Worm (Caenorhabditis elegans): ENCODE data around the gene F42A9.8.

F42A9.8 gene

DNA sequence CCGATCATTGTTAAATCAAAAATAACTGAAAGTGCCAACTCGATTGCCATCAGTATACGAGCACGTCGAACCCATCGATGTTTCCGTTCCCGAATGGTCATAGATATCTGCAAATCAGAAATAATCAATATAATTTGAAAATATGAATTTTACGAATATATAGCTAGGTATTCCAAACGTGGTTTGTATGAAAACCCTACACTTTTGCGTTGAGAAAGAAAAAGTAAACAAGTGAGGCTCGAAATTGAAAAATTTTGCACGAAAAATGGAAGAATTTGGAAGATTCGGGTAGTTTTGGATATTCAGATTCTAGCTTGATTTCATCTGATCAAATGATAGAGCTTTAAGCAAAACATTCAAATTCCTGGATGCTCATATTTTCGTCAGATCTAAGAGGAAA, 20.2 kb upstream of the F42A9.8 start, which contains the start of gene F42A9.9:
Gene F42A9.9, minus strand, starts transcription at position 101 of the 400 bp plus-strand sequence.
- TF ChIP-seq ztf-29 (GFP tag; IDR thresholded peaks at IDR 0.05) (no peak), tab-1 (GFP tag; IDR thresholded peaks at IDR 0.05) (no peak), ref-1 (GFP tag; conservative IDR thresholded peaks at IDR 0.05) (no peak), cog-1 (tag; optimal IDR thresholded peaks at IDR 0.05) (no peak), T22C8.4 (GFP tag; IDR thresholded peaks at IDR 0.05) (no peak), flt-1 (GFP tag; IDR thresholded peaks at IDR 0.05) (no peak), med-1 (GFP tag; optimal IDR thresholded peaks at IDR 0.05; ENCODE audit: insufficient read depth) (no peak), ztf-23 (GFP tag; IDR thresholded peaks at IDR 0.05) (no peak), klf-2 (GFP tag; conservative IDR thresholded peaks at IDR 0.05) (no peak)

DNA sequence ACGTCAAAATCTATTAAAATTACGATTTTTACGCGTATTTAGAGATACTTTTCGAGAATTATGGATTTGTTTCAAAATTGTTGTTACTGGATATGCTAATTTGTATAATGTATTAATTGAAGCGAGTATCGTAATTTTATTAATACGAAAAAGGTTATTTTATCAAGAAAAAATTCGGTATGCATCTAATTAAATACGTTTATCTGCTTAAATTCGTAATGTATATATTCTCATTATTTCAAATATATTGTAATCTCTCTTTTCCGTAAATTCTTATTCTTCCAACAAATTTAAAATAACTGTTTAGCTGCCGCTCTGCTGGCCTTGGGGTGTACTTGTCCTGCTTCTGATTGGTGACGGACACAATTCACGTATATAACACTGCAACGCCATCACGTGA, 12.4 kb upstream of the F42A9.8 start, which contains the start of gene dgk-4:
Gene dgk-4, plus strand, starts transcription at position 301 of the 400 bp plus-strand sequence.
- TF ChIP-seq tab-1 (GFP tag; IDR thresholded peaks at IDR 0.05): no peak
- TF ChIP-seq cog-1 (tag; optimal IDR thresholded peaks at IDR 0.05): no peak
- no peak for TF ChIP-seq med-1 (GFP tag; optimal IDR thresholded peaks at IDR 0.05; ENCODE audit: insufficient read depth)
- TF ChIP-seq T22C8.4 (GFP tag; IDR thresholded peaks at IDR 0.05): no peak
- no peak for TF ChIP-seq ztf-23 (GFP tag; IDR thresholded peaks at IDR 0.05)
- TF ChIP-seq klf-2 (GFP tag; conservative IDR thresholded peaks at IDR 0.05): no peak
- TF ChIP-seq ref-1 (GFP tag; conservative IDR thresholded peaks at IDR 0.05): no peak
- TF ChIP-seq flt-1 (GFP tag; IDR thresholded peaks at IDR 0.05): no peak
- no peak for TF ChIP-seq ztf-29 (GFP tag; IDR thresholded peaks at IDR 0.05)

DNA sequence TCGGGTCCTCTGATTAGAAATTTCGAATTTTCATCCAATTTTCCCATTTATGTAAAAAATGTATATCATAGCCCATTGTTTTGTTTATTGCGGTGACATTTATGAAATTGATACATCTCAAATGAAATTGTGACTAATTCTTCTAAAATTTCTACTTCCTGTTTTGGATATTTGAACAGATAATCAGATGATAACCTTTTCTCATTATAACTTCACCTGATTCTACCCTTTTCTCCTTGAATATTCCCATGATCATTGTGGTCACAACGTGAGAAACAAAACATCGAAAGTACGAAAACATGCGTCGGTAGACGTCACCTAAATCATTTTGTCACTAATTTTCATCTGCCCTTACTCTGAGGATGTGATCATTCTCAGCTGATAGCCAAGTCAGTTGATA, 11.7 kb upstream of the F42A9.8 start:
- TF ChIP-seq ztf-23 (GFP tag; IDR thresholded peaks at IDR 0.05) (no peak), T22C8.4 (GFP tag; IDR thresholded peaks at IDR 0.05) (no peak), med-1 (GFP tag; optimal IDR thresholded peaks at IDR 0.05; ENCODE audit: insufficient read depth) (no peak), cog-1 (tag; optimal IDR thresholded peaks at IDR 0.05) (no peak), tab-1 (GFP tag; IDR thresholded peaks at IDR 0.05) (no peak), ztf-29 (GFP tag; IDR thresholded peaks at IDR 0.05) (no peak), flt-1 (GFP tag; IDR thresholded peaks at IDR 0.05) (no peak)

DNA sequence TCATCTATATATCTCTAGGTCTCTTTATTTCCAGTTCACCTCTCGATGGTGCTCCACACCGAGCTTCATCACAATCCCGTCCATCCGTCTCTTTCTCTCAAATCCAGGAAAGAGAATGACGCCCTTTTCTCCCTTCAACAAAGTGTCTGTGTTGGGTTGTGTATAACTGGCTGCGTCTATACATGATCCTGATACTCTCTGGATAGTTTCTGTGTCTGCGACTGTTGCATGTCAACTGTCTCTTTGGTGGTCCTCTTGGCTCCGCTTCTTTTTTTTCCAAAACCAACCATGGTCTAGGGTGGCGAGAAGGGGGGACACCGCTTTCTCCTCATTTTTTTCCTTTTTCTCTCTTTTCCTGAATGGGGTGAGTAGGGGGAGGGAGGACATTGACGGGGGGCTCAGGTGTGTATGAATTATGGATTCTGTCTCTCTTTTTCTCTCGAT, 11.0 kb upstream of the F42A9.8 start:
- 0 out of 2 replicates have a peak, but pooled peaks have one; percentile 5 for TF ChIP-seq flt-1 (GFP tag; IDR thresholded peaks at IDR 0.05)
- no peak for TF ChIP-seq ztf-29 (GFP tag; IDR thresholded peaks at IDR 0.05)
- 0 out of 2 replicates have a peak, but pooled peaks have one; percentile 43 for TF ChIP-seq ztf-23 (GFP tag; IDR thresholded peaks at IDR 0.05)

- no peak for TF ChIP-seq klf-2 (GFP tag; conservative IDR thresholded peaks at IDR 0.05)
- no peak for TF ChIP-seq cog-1 (tag; optimal IDR thresholded peaks at IDR 0.05)
- TF ChIP-seq ref-1 (GFP tag; conservative IDR thresholded peaks at IDR 0.05): no peak
These were observed 9.7 kb upstream of the F42A9.8 start for ce11 chrIV:8628262-8628661.

DNA sequence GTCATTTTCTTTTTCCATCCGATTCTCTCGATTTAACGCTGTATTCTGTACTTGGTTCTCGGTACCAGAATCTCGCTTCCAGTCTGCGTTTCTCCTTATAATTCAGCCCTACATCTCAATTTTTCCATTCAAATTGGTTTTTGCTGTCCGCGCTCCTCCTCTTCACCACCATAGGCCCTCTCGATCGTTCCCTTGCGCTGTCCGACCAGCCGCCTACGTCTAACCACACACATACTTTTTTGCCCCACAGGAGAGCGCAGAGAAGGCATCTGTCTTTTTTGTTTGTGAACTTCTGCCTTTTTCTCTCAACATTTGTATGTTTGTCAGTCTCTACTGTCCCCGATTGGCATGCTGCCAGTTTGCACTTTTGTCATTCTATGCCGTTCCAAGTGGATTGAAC, 8.7 kb upstream of the F42A9.8 start, which contains the start of gene F42A9.11:
Gene F42A9.11, plus strand, starts transcription at position 310 of the 400 bp plus-strand sequence.
- TF ChIP-seq med-1 (GFP tag; optimal IDR thresholded peaks at IDR 0.05; ENCODE audit: insufficient read depth): no peak

ce11 chrIV:8626294-8626693, 7.7 kb upstream of the F42A9.8 start:
- TF ChIP-seq klf-2 (GFP tag; conservative IDR thresholded peaks at IDR 0.05): no peak
- no peak for TF ChIP-seq ztf-29 (GFP tag; IDR thresholded peaks at IDR 0.05)
- no peak for TF ChIP-seq T22C8.4 (GFP tag; IDR thresholded peaks at IDR 0.05)
- no peak for TF ChIP-seq flt-1 (GFP tag; IDR thresholded peaks at IDR 0.05)

DNA sequence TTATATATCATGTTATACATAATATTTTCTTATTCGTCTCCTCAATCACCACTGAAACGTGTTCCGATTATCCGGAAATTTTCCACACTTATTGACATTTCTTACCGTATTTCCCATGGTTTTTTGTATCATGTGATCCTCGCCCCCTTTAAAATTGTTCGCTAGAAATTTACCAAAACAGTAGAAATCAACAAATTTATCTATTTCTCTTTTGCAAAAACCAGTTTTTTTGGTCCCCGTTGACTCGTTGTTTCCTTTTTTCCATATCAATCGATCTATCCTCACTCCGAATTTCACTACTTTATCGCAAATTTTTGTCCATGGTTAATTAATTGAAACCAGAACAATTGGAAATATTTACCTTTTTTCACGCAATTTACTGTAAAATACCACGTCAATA, 7.1 kb upstream of the F42A9.8 start:
- TF ChIP-seq ztf-29 (GFP tag; IDR thresholded peaks at IDR 0.05) (no peak), med-1 (GFP tag; optimal IDR thresholded peaks at IDR 0.05; ENCODE audit: insufficient read depth) (no peak), T22C8.4 (GFP tag; IDR thresholded peaks at IDR 0.05) (no peak), ref-1 (GFP tag; conservative IDR thresholded peaks at IDR 0.05) (no peak), klf-2 (GFP tag; conservative IDR thresholded peaks at IDR 0.05) (no peak), tab-1 (GFP tag; IDR thresholded peaks at IDR 0.05) (no peak), cog-1 (tag; optimal IDR thresholded peaks at IDR 0.05) (no peak), flt-1 (GFP tag; IDR thresholded peaks at IDR 0.05) (no peak), ztf-23 (GFP tag; IDR thresholded peaks at IDR 0.05) (no peak)

- no peak for TF ChIP-seq med-1 (GFP tag; optimal IDR thresholded peaks at IDR 0.05; ENCODE audit: insufficient read depth)
- TF ChIP-seq cog-1 (tag; optimal IDR thresholded peaks at IDR 0.05): peak; percentile 43
These were observed 1.6 kb upstream of the F42A9.8 start, which contains the start of gene lin-49 for ce11 chrIV:8620102-8620733. Gene lin-49, plus strand, starts transcription at chrIV:8620683.

- TF ChIP-seq ztf-23 (GFP tag; IDR thresholded peaks at IDR 0.05) (no peak), ref-1 (GFP tag; conservative IDR thresholded peaks at IDR 0.05) (no peak), T22C8.4 (GFP tag; IDR thresholded peaks at IDR 0.05) (no peak), tab-1 (GFP tag; IDR thresholded peaks at IDR 0.05) (no peak), ztf-29 (GFP tag; IDR thresholded peaks at IDR 0.05) (no peak), cog-1 (tag; optimal IDR thresholded peaks at IDR 0.05) (no peak), med-1 (GFP tag; optimal IDR thresholded peaks at IDR 0.05; ENCODE audit: insufficient read depth) (no peak), flt-1 (GFP tag; IDR thresholded peaks at IDR 0.05) (no peak), klf-2 (GFP tag; conservative IDR thresholded peaks at IDR 0.05) (no peak)
These were observed 1.5 kb downstream of the F42A9.8 start, which contains the start of the genes F42A9.7 and F42A9.3 for ce11 chrIV:8617047-8617446. Gene F42A9.7, minus strand, starts transcription at chrIV:8617147. Gene F42A9.3, plus strand, starts transcription at chrIV:8617260.

DNA sequence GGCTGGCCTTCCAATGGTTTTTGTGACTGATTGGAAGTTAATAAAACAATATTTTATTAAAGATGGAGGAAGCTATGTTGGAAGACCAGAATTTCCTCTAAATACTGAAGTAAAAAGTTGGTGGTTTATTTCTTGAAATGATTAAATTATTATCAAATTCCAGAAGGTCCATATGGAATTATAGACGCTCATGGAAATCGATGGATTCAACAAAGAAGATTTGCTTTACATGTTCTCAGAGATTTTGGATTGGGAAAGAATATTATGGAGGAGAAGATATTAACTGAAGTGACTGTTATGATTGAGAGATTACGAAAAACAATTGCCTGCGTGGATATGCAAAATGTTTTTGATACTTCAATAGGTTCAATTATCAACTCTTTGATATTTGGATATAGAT, 3.3 kb downstream of the F42A9.8 start:
- TF ChIP-seq flt-1 (GFP tag; IDR thresholded peaks at IDR 0.05): no peak
- TF ChIP-seq T22C8.4 (GFP tag; IDR thresholded peaks at IDR 0.05): no peak
- no peak for TF ChIP-seq tab-1 (GFP tag; IDR thresholded peaks at IDR 0.05)
- no peak for TF ChIP-seq med-1 (GFP tag; optimal IDR thresholded peaks at IDR 0.05; ENCODE audit: insufficient read depth)
- TF ChIP-seq ztf-29 (GFP tag; IDR thresholded peaks at IDR 0.05): no peak
- no peak for TF ChIP-seq ref-1 (GFP tag; conservative IDR thresholded peaks at IDR 0.05)
- TF ChIP-seq ztf-23 (GFP tag; IDR thresholded peaks at IDR 0.05): no peak
- TF ChIP-seq cog-1 (tag; optimal IDR thresholded peaks at IDR 0.05): no peak
- TF ChIP-seq klf-2 (GFP tag; conservative IDR thresholded peaks at IDR 0.05): no peak
